Fruit fly (Drosophila melanogaster): ENCODE measurements around the gene CG7903.

The CG7903 gene

DNA sequence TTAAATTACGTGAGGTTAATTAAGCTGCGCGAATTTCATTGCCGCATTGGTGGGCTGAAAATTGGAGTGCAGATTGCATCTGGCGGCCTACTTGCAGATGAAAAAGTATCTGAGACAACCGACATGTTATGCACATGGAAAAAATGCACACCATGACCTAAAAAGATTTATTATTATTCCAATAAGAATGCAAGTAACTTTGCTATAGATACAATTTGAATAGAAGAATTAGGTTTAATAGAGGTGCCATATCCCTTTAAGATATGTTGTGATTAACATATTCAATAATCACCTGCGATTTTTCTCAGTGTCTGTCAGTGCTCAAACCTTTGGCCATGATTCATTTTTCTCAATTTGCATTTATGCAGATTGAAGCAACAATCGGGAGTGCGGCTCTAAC lies 13.6 kb downstream of the CG7903 start:
- TF ChIP-seq Abd-B (GFP tag; optimal IDR thresholded peaks at IDR 0.05) (no peak), dsf (GFP tag; optimal IDR thresholded peaks at IDR 0.05; ENCODE audit: borderline replicate concordance) (no peak), h (GFP tag; optimal IDR thresholded peaks at IDR 0.05) (peak; percentile 9), Mio (GFP tag; optimal IDR thresholded peaks at IDR 0.05) (no peak), Rel (GFP tag; optimal IDR thresholded peaks at IDR 0.05) (no peak), Rel (tag; optimal IDR thresholded peaks at IDR 0.05) (no peak), OdsH (GFP tag; optimal IDR thresholded peaks at IDR 0.05) (no peak), N (GFP tag; optimal IDR thresholded peaks at IDR 0.05) (no peak)

DNA sequence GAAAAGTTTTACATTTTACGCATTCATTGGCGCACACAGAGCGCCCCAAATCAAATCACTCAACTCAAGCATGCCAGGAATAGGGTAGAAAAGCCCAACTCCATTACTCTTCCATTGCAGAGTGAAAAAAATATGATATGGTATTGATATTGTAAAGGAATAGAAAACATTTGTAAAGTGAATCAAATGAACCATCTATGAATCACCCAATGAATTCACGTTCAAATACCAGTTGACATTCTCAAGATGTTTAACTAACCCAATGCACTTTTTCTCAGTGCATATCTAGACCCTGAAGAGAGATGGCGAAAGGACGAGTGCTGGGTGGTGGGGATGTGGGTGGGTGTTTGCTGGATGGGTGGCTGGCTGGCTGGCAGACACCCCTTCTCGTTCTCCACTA lies 16.4 kb downstream of the CG7903 start:
- TF ChIP-seq Hr83 (GFP tag; optimal IDR thresholded peaks at IDR 0.05; ENCODE audit: poor library complexity, severe bottlenecking) = no peak
- peak; percentile 32 for TF ChIP-seq br (GFP tag; optimal IDR thresholded peaks at IDR 0.05)
- peak; percentile 32 for TF ChIP-seq rgr (GFP tag; optimal IDR thresholded peaks at IDR 0.05)
- peak; percentile 48 for TF ChIP-seq fru (GFP tag; optimal IDR thresholded peaks at IDR 0.05)
- no peak for TF ChIP-seq Vsx2 (GFP tag; optimal IDR thresholded peaks at IDR 0.05; ENCODE audit: partially characterized antibody)
- TF ChIP-seq Mio (GFP tag; optimal IDR thresholded peaks at IDR 0.05) = no peak
- peak; percentile 46 for TF ChIP-seq h (GFP tag; optimal IDR thresholded peaks at IDR 0.05)
- no peak for TF ChIP-seq Hnf4 (GFP tag; optimal IDR thresholded peaks at IDR 0.05)
- TF ChIP-seq HLH106 (tag; optimal IDR thresholded peaks at IDR 0.05) = peak; percentile 49
- peak; percentile 24 for TF ChIP-seq OdsH (GFP tag; optimal IDR thresholded peaks at IDR 0.05)
- TF ChIP-seq foxo (GFP tag; optimal IDR thresholded peaks at IDR 0.05) = peak in 1 of 2 experiments; percentile 40
- peak; percentile 32 for TF ChIP-seq Sp1 (GFP tag; optimal IDR thresholded peaks at IDR 0.05)
- TF ChIP-seq ey (GFP tag; optimal IDR thresholded peaks at IDR 0.05) = peak; percentile 39
- TF ChIP-seq lola (GFP tag; optimal IDR thresholded peaks at IDR 0.05) = no peak

DNA sequence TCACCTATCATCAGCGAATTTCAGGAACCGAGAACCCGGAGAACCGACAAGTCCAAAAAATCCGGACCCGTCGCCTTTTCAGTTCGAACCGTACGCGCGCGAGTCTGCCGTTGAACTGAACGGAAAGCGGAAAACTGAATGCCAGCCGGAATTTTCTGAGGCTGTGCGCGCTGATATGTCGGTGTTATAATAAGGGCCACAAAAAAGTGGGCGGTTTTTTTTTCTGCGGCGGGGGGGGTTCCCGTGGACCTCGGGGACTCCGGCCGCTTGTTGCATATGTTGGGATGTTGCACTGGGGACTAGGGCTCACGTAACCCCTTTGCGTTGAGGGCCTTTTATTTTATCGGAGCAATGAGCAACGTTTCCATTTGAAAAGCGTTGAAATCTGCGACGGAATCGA lies 25.7 kb downstream of the CG7903 start, which contains the start of gene TkR99D:
Gene TkR99D, minus strand, starts transcription at position 101 of the 400 bp plus-strand sequence.
- TF ChIP-seq N (GFP tag; optimal IDR thresholded peaks at IDR 0.05) (no peak), Sp1 (GFP tag; optimal IDR thresholded peaks at IDR 0.05) (no peak), br (GFP tag; optimal IDR thresholded peaks at IDR 0.05) (no peak), Mio (GFP tag; optimal IDR thresholded peaks at IDR 0.05) (no peak), Hnf4 (GFP tag; optimal IDR thresholded peaks at IDR 0.05) (no peak)

DNA sequence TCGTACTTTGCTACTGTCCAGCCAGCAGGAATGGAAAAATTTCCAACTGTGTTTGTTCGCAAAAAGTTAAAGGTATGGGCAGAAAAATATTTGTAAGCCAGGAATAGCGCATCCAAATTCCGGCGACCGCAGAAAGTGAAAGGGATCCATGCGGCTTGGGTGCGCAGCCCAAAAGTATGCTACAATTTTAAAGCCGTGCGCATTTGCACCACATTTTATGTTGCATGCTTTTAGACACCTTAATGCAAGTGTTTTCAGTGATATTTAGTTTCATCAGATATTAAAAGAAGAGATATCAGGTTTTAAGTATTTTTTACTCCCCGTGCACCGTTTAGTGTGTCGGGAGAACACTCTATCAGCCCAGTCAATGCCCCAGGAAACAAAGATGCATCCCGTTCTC lies 31.9 kb downstream of the CG7903 start:
- TF ChIP-seq Sp1 (GFP tag; optimal IDR thresholded peaks at IDR 0.05) (no peak), Jra (GFP tag; optimal IDR thresholded peaks at IDR 0.05) (no peak), woc (GFP tag; optimal IDR thresholded peaks at IDR 0.05) (no peak), CrebA (GFP tag; optimal IDR thresholded peaks at IDR 0.05; ENCODE audit: borderline replicate concordance) (no peak), rgr (GFP tag; optimal IDR thresholded peaks at IDR 0.05) (no peak), dl (GFP tag; optimal IDR thresholded peaks at IDR 0.05; ENCODE audit: insufficient read depth in 1 of 2, partially characterized antibody in 2 of 2) (no peak), dmrt93B (GFP tag; optimal IDR thresholded peaks at IDR 0.05) (no peak), br (GFP tag; optimal IDR thresholded peaks at IDR 0.05) (no peak), h (GFP tag; optimal IDR thresholded peaks at IDR 0.05) (no peak), Mio (GFP tag; optimal IDR thresholded peaks at IDR 0.05) (no peak), psq (GFP tag; optimal IDR thresholded peaks at IDR 0.05) (no peak), foxo (GFP tag; optimal IDR thresholded peaks at IDR 0.05) (no peak), Hr83 (GFP tag; optimal IDR thresholded peaks at IDR 0.05; ENCODE audit: poor library complexity, severe bottlenecking) (no peak), Dfd (GFP tag; optimal IDR thresholded peaks at IDR 0.05) (no peak), CG9705 (GFP tag; optimal IDR thresholded peaks at IDR 0.05) (no peak), Rel (GFP tag; optimal IDR thresholded peaks at IDR 0.05) (no peak), Rel (tag; optimal IDR thresholded peaks at IDR 0.05) (no peak), fru (GFP tag; optimal IDR thresholded peaks at IDR 0.05) (no peak), OdsH (GFP tag; optimal IDR thresholded peaks at IDR 0.05) (no peak), Abd-B (GFP tag; optimal IDR thresholded peaks at IDR 0.05) (no peak)

DNA sequence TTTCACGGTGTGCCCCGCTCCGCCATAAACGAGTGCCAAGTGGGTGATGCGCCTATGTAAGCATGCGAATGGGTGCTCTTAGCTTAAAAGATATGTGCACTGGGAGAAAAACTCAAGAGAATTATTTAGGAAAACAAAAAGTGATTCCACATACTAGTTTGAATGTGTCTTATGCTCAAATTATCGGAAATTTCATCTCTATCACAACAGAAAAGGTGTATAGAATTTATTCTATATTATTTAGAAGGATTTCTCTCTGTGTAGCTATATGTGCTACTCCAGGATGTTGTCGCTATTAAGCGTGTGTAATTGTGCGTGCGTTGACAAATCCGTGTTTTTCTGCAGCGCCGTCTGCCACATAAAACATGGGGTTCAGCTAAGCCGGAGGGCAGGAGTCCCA lies 35.7 kb downstream of the CG7903 start:
- TF ChIP-seq Vsx2 (GFP tag; optimal IDR thresholded peaks at IDR 0.05; ENCODE audit: partially characterized antibody) = no peak
- TF ChIP-seq dmrt93B (GFP tag; optimal IDR thresholded peaks at IDR 0.05) = no peak
- no peak for TF ChIP-seq rgr (GFP tag; optimal IDR thresholded peaks at IDR 0.05)
- no peak for TF ChIP-seq Sp1 (GFP tag; optimal IDR thresholded peaks at IDR 0.05)
- no peak for TF ChIP-seq sv (GFP tag; optimal IDR thresholded peaks at IDR 0.05)
- no peak for TF ChIP-seq ey (GFP tag; optimal IDR thresholded peaks at IDR 0.05)
- no peak for TF ChIP-seq jim (GFP tag; optimal IDR thresholded peaks at IDR 0.05)
- TF ChIP-seq N (GFP tag; optimal IDR thresholded peaks at IDR 0.05) = no peak
